Worm (Caenorhabditis elegans) whole organism, early embryonic: ENCODE results near the gene ges-1.

ENCODE experiments used
- F13C5.2 ChIP-seq: sonication (generic microtip); optimal IDR thresholded peaks from 2 replicates; lab custom pipeline; 2017; ENCODE audit warnings: mild to moderate bottlenecking, missing genetic modification characterization, inconsistent platforms, missing compliant biosample characterization
- aly-1 ChIP-seq: sonication (generic microtip); optimal IDR thresholded peaks from 2 replicates; lab custom pipeline; 2016; ENCODE audit warnings: missing genetic modification characterization, missing compliant biosample characterization
- ama-1 ChIP-seq: fragments of 150-350 bp; optimal IDR thresholded peaks from 2 replicates; lab custom pipeline; 2014
- ceh-13 ChIP-seq: fragments of 200-800 bp; sonication (Bioruptor generic); optimal IDR thresholded peaks from 2 replicates; lab custom pipeline; 2018; ENCODE audit warnings: mild to moderate bottlenecking, missing genetic modification characterization, missing compliant biosample characterization
- ceh-36 ChIP-seq: sonication (generic microtip); optimal IDR thresholded peaks from 2 replicates; lab custom pipeline; 2016; ENCODE audit warnings: missing genetic modification characterization, inconsistent platforms, missing compliant biosample characterization
- flt-1 ChIP-seq: fragments of 200-800 bp; sonication (Bioruptor generic); IDR thresholded peaks from 2 replicates; pipeline ENCODE4 v1.3.6; 2022; ENCODE audit warnings: missing genetic modification characterization, missing compliant biosample characterization
- hmbx-1 ChIP-seq: sonication (generic microtip); optimal IDR thresholded peaks from 2 replicates; lab custom pipeline; 2016; ENCODE audit warnings: mild to moderate bottlenecking, missing genetic modification characterization, missing compliant biosample characterization
- hmg-4 ChIP-seq: fragments of 200-800 bp; sonication (Bioruptor generic); optimal IDR thresholded peaks from 2 replicates; lab custom pipeline; 2018; ENCODE audit warnings: mild to moderate bottlenecking, missing genetic modification characterization, missing compliant biosample characterization
- pes-1 ChIP-seq: fragments of 200-800 bp; sonication (Bioruptor generic); IDR thresholded peaks from 2 replicates; pipeline ENCODE4 v1.3.6; 2022; ENCODE audit warnings: missing genetic modification reagents, missing genetic modification characterization, missing compliant biosample characterization
- sea-1 ChIP-seq: fragments of 200-800 bp; sonication (Bioruptor generic); conservative IDR thresholded peaks from 2 replicates; pipeline ENCODE4 v1.3.6; 2022; ENCODE audit warnings: missing genetic modification characterization, missing compliant biosample characterization

- TF ChIP-seq ama-1 (lab: Kevin White, UChicago) (no peak), aly-1 (tag; lab: Kevin White, UChicago) (no peak), hmg-4 (GFP tag; lab: Kevin White, UChicago) (no peak), pes-1 (GFP tag; lab: Robert Waterston, UW) (no peak), F13C5.2 (tag; lab: Kevin White, UChicago) (no peak), ceh-13 (GFP tag; lab: Kevin White, UChicago) (no peak), ceh-36 (tag; lab: Kevin White, UChicago) (peak; percentile 96), flt-1 (no peak), hmbx-1 (tag; lab: Kevin White, UChicago) (no peak), sea-1 (GFP tag; lab: Robert Waterston, UW) (no peak)
Observed at ce11 chrV:1423338-1423737, 8.6 kb downstream of the ges-1 start.
